Worm (Caenorhabditis elegans) whole organism, L1 larva: ENCODE data around the gene C27A2.7.

ENCODE experiments used
- aly-2 ChIP-seq: fragments of 150-350 bp; optimal IDR thresholded peaks from 2 replicates; lab custom pipeline; 2014; ENCODE audit warnings: missing biosample characterization, missing genetic modification characterization
- elt-2 ChIP-seq: sonication (generic microtip); optimal IDR thresholded peaks from 2 replicates; lab custom pipeline; 2016; ENCODE audit warnings: missing genetic modification characterization, mild to moderate bottlenecking, inconsistent platforms, missing compliant biosample characterization, missing genetic modification reagents
- nhr-20 ChIP-seq: sonication (generic microtip); optimal IDR thresholded peaks from 2 replicates; lab custom pipeline; 2016; ENCODE audit warnings: mild to moderate bottlenecking, missing genetic modification characterization, missing compliant biosample characterization
- pqm-1 ChIP-seq: sonication (generic microtip); optimal IDR thresholded peaks from 3 replicates; lab custom pipeline; 2017; ENCODE audit warnings: missing biosample characterization, missing genetic modification characterization
- unc-30 ChIP-seq: sonication (generic microtip); optimal IDR thresholded peaks from 2 replicates; lab custom pipeline; 2017; ENCODE audit warnings: missing biosample characterization, missing genetic modification characterization
- unc-62 ChIP-seq: fragments of 150-350 bp; optimal IDR thresholded peaks from 2 replicates; lab custom pipeline; 2014; ENCODE audit warnings: missing biosample characterization, missing genetic modification reagents, missing genetic modification characterization
- unc-98 ChIP-seq: fragments of 200-800 bp; sonication (Bioruptor generic); IDR thresholded peaks from 2 replicates; pipeline ENCODE4 v1.3.6; 2022; ENCODE audit warnings: missing genetic modification characterization, missing compliant biosample characterization
- zag-1 ChIP-seq: fragments of 150-350 bp; optimal IDR thresholded peaks from 2 replicates; lab custom pipeline; 2014; ENCODE audit warnings: missing biosample characterization, missing genetic modification characterization
- ztf-11 ChIP-seq, 2 experiments: sonication (generic microtip); optimal IDR thresholded peaks; 2 replicates each; lab custom pipeline; 2016 to 2017; ENCODE audit warnings: missing genetic modification characterization in 2 of 2, missing biosample characterization in 1 of 2, missing compliant biosample characterization in 1 of 2

- TF ChIP-seq ztf-11 (tag; optimal IDR thresholded peaks at IDR 0.05; lab: Kevin White, UChicago), result no peak
- TF ChIP-seq unc-62 (GFP tag; lab: Kevin White, UChicago), result no peak
- no peak for TF ChIP-seq unc-30 (tag; lab: Kevin White, UChicago)
- no peak for TF ChIP-seq unc-98 (GFP tag; lab: Robert Waterston, UW)
- TF ChIP-seq zag-1 (tag; lab: Kevin White, UChicago), result no peak
- no peak for TF ChIP-seq elt-2 (tag; lab: Kevin White, UChicago)
- no peak for TF ChIP-seq nhr-20
- TF ChIP-seq aly-2, result no peak
- no peak for TF ChIP-seq pqm-1 (tag; lab: Kevin White, UChicago)
Observed at ce11 chrII:5099649-5100048, 28.5 kb upstream of the C27A2.7 start, which contains the start of gene C04G6.6.
